Worm (Caenorhabditis elegans) whole organism, young adult: Measurements from ENCODE around the gene Y54G2A.16.

Source experiments
- B0035.1 ChIP-seq: sonication (generic microtip); optimal IDR thresholded peaks from 2 replicates; lab custom pipeline; 2016; ENCODE audit warnings: missing genetic modification characterization, mild to moderate bottlenecking, missing compliant biosample characterization, missing genotype, missing genetic modification reagents
- B0336.3 ChIP-seq: fragments of 200-800 bp; sonication (Bioruptor generic); IDR thresholded peaks from 2 replicates; pipeline ENCODE4 v1.3.6; 2022; ENCODE audit warnings: missing genetic modification characterization, missing compliant biosample characterization
- C06A6.2 ChIP-seq: fragments of 200-800 bp; sonication (Bioruptor generic); conservative IDR thresholded peaks from 2 replicates; pipeline ENCODE4 v1.3.6; 2022; ENCODE audit warnings: missing genetic modification characterization, missing compliant biosample characterization
- D2030.7 ChIP-seq: fragments of 200-800 bp; sonication (Bioruptor generic); IDR thresholded peaks from 2 replicates; pipeline ENCODE4 v1.3.6; 2022; ENCODE audit warnings: missing genetic modification reagents, missing genetic modification characterization, missing compliant biosample characterization
- F10E7.11 ChIP-seq: sonication (generic microtip); optimal IDR thresholded peaks from 2 replicates; lab custom pipeline; 2017; ENCODE audit warnings: mild to moderate bottlenecking, missing genetic modification characterization, moderate library complexity, missing compliant biosample characterization
- F23B12.7 ChIP-seq: sonication (generic microtip); optimal IDR thresholded peaks from 2 replicates; lab custom pipeline; 2017; ENCODE audit warnings: missing genetic modification characterization, mild to moderate bottlenecking, missing compliant biosample characterization, antibody characterized with exemption, moderate library complexity; ENCODE audit not compliant: insufficient read depth
- F57C9.4 ChIP-seq: sonication (generic microtip); optimal IDR thresholded peaks from 2 replicates; lab custom pipeline; 2017; ENCODE audit warnings: mild to moderate bottlenecking, missing genetic modification characterization, missing compliant biosample characterization
- K11D2.4 ChIP-seq: fragments of 200-800 bp; sonication (Bioruptor generic); IDR thresholded peaks from 2 replicates; pipeline ENCODE4 v1.3.6; 2022; ENCODE audit warnings: missing genetic modification reagents, missing genetic modification characterization, missing compliant biosample characterization
- T26A5.8 ChIP-seq: sonication (generic microtip); optimal IDR thresholded peaks from 2 replicates; lab custom pipeline; 2016; ENCODE audit warnings: missing genetic modification characterization, missing compliant biosample characterization
- Y53G8AR.9 ChIP-seq: fragments of 200-800 bp; sonication (Bioruptor generic); conservative IDR thresholded peaks from 2 replicates; pipeline ENCODE4 v1.3.6; 2022; ENCODE audit warnings: missing genetic modification reagents, missing genetic modification characterization, missing compliant biosample characterization
- Y56A3A.18 ChIP-seq: fragments of 200-800 bp; sonication (Bioruptor generic); IDR thresholded peaks from 2 replicates; pipeline ENCODE4 v1.3.6; 2022; ENCODE audit warnings: missing genetic modification reagents, missing genetic modification characterization, missing compliant biosample characterization
- Y67H2A.10 ChIP-seq: fragments of 200-800 bp; sonication (Bioruptor generic); conservative IDR thresholded peaks from 2 replicates; pipeline ENCODE4 v1.3.6; 2022; ENCODE audit warnings: missing genetic modification reagents, missing genetic modification characterization, missing compliant biosample characterization
- Y79H2A.3 ChIP-seq: fragments of 200-800 bp; sonication (Bioruptor generic); conservative IDR thresholded peaks from 2 replicates; pipeline ENCODE4 v1.3.6; 2022; ENCODE audit warnings: missing genetic modification reagents, missing genetic modification characterization, missing compliant biosample characterization
- Y95B8A.8 ChIP-seq: fragments of 200-800 bp; sonication (Bioruptor generic); IDR thresholded peaks from 2 replicates; pipeline ENCODE4 v1.3.6; 2022; ENCODE audit warnings: missing genetic modification reagents, missing genetic modification characterization, missing compliant biosample characterization
- ZK185.1 ChIP-seq: sonication (generic microtip); optimal IDR thresholded peaks from 2 replicates; lab custom pipeline; 2016; ENCODE audit warnings: mild to moderate bottlenecking, missing genetic modification characterization, missing compliant biosample characterization; ENCODE audit not compliant: poor library complexity, severe bottlenecking
- athp-1 ChIP-seq: sonication (generic microtip); optimal IDR thresholded peaks from 2 replicates; lab custom pipeline; 2017; ENCODE audit warnings: mild to moderate bottlenecking, missing genetic modification characterization, missing compliant biosample characterization
- ceh-79 ChIP-seq: sonication (generic microtip); optimal IDR thresholded peaks from 2 replicates; lab custom pipeline; 2017; ENCODE audit warnings: mild to moderate bottlenecking, missing genetic modification characterization, missing compliant biosample characterization
- ceh-91 ChIP-seq: fragments of 200-800 bp; sonication (Bioruptor generic); IDR thresholded peaks from 2 replicates; pipeline ENCODE4 v1.3.6; 2022; ENCODE audit warnings: missing genetic modification reagents, missing genetic modification characterization, missing compliant biosample characterization
- egrh-3 ChIP-seq: fragments of 200-800 bp; sonication (Bioruptor generic); IDR thresholded peaks from 2 replicates; pipeline ENCODE4 v1.3.6; 2022; ENCODE audit warnings: missing genetic modification reagents, missing genetic modification characterization, missing compliant biosample characterization
- ekl-4 ChIP-seq: fragments of 200-800 bp; sonication (Bioruptor generic); IDR thresholded peaks from 2 replicates; pipeline ENCODE4 v1.3.6; 2022; ENCODE audit warnings: missing genetic modification reagents, missing genetic modification characterization, missing compliant biosample characterization
- hlh-12 ChIP-seq: sonication (generic microtip); optimal IDR thresholded peaks from 2 replicates; lab custom pipeline; 2016; ENCODE audit warnings: missing genetic modification characterization, missing compliant biosample characterization
- hmg-20 ChIP-seq: fragments of 200-800 bp; sonication (Bioruptor generic); IDR thresholded peaks from 2 replicates; pipeline ENCODE4 v1.3.6; 2022; ENCODE audit warnings: missing genetic modification reagents, missing genetic modification characterization, missing compliant biosample characterization
- hsf-1 ChIP-seq: fragments of 200-800 bp; sonication (Bioruptor generic); IDR thresholded peaks from 2 replicates; pipeline ENCODE4 v1.3.6; 2022; ENCODE audit warnings: missing genetic modification reagents, missing genetic modification characterization, missing compliant biosample characterization
- lin-26 ChIP-seq: fragments of 200-800 bp; sonication (Bioruptor generic); IDR thresholded peaks from 2 replicates; pipeline ENCODE4 v1.3.6; 2022; ENCODE audit warnings: missing genetic modification reagents, missing genetic modification characterization, missing compliant biosample characterization
- lin-54 ChIP-seq: fragments of 200-800 bp; sonication (Bioruptor generic); optimal IDR thresholded peaks from 2 replicates; lab custom pipeline; 2018; ENCODE audit warnings: mild to moderate bottlenecking, missing genetic modification characterization, missing compliant biosample characterization
- lsl-1 ChIP-seq: fragments of 200-800 bp; sonication (Bioruptor generic); optimal IDR thresholded peaks from 2 replicates; lab custom pipeline; 2018; ENCODE audit warnings: mild to moderate bottlenecking, missing genetic modification characterization, moderate library complexity, missing compliant biosample characterization
- madf-3 ChIP-seq: fragments of 200-800 bp; sonication (Bioruptor generic); IDR thresholded peaks from 2 replicates; pipeline ENCODE4 v1.3.6; 2022; ENCODE audit warnings: missing genetic modification reagents, missing genetic modification characterization, missing compliant biosample characterization
- mcd-1 ChIP-seq: fragments of 200-800 bp; sonication (Bioruptor generic); IDR thresholded peaks from 2 replicates; pipeline ENCODE4 v1.3.6; 2022; ENCODE audit warnings: missing genetic modification reagents, missing genetic modification characterization, missing compliant biosample characterization
- mxl-1 ChIP-seq: sonication (generic microtip); optimal IDR thresholded peaks from 2 replicates; lab custom pipeline; 2016; ENCODE audit warnings: missing genetic modification characterization, missing compliant biosample characterization
- nhr-120 ChIP-seq: fragments of 200-800 bp; sonication (Bioruptor generic); IDR thresholded peaks from 2 replicates; pipeline ENCODE4 v1.3.6; 2022; ENCODE audit warnings: missing genetic modification characterization, missing compliant biosample characterization
- nhr-80 ChIP-seq: sonication (generic microtip); optimal IDR thresholded peaks from 2 replicates; lab custom pipeline; 2016; ENCODE audit warnings: missing genetic modification characterization, missing compliant biosample characterization
- pbrm-1 ChIP-seq: fragments of 200-800 bp; sonication (Bioruptor generic); IDR thresholded peaks from 2 replicates; pipeline ENCODE4 v1.3.6; 2022; ENCODE audit warnings: missing genetic modification reagents, missing genetic modification characterization, missing compliant biosample characterization
- pha-4 ChIP-seq: fragments of 150-350 bp; sonication (generic microtip); optimal IDR thresholded peaks from 2 replicates; lab custom pipeline; 2014; ENCODE audit warnings: missing biosample characterization, missing genetic modification reagents, missing genetic modification characterization
- rcor-1 ChIP-seq: fragments of 200-800 bp; sonication (Bioruptor generic); IDR thresholded peaks from 2 replicates; pipeline ENCODE4 v1.3.6; 2022; ENCODE audit warnings: missing genetic modification reagents, missing genetic modification characterization, missing compliant biosample characterization
- sdz-38 ChIP-seq: sonication (generic microtip); optimal IDR thresholded peaks from 2 replicates; lab custom pipeline; 2016; ENCODE audit warnings: missing genotype, missing genetic modification characterization, missing compliant biosample characterization
- snpc-1.3 ChIP-seq: sonication (generic microtip); optimal IDR thresholded peaks from 2 replicates; lab custom pipeline; 2017; ENCODE audit warnings: missing genetic modification characterization, mild to moderate bottlenecking, missing compliant biosample characterization, antibody characterized with exemption, moderate library complexity, missing genotype, missing genetic modification reagents; ENCODE audit not compliant: insufficient read depth
- snpc-3.4 ChIP-seq: sonication (generic microtip); optimal IDR thresholded peaks from 2 replicates; lab custom pipeline; 2017; ENCODE audit warnings: missing genetic modification characterization, mild to moderate bottlenecking, missing compliant biosample characterization, antibody characterized with exemption, moderate library complexity, missing genotype, missing genetic modification reagents
- sptf-2 ChIP-seq: fragments of 200-800 bp; sonication (Bioruptor generic); optimal IDR thresholded peaks from 2 replicates; lab custom pipeline; 2018; ENCODE audit warnings: mild to moderate bottlenecking, missing genetic modification characterization, missing compliant biosample characterization
- tbp1 ChIP-seq: fragments of 200-800 bp; sonication (Bioruptor generic); optimal IDR thresholded peaks from 2 replicates; lab custom pipeline; 2018; ENCODE audit warnings: mild to moderate bottlenecking, missing genetic modification characterization, missing compliant biosample characterization
- xnd-1 ChIP-seq: sonication (generic microtip); optimal IDR thresholded peaks from 2 replicates; lab custom pipeline; 2016; ENCODE audit warnings: missing genotype, missing genetic modification reagents, missing genetic modification characterization, missing compliant biosample characterization
- ztf-18 ChIP-seq: sonication (generic microtip); optimal IDR thresholded peaks from 2 replicates; lab custom pipeline; 2016; ENCODE audit warnings: missing genotype, mild to moderate bottlenecking, missing genetic modification characterization, missing compliant biosample characterization
- ztf-25 ChIP-seq: fragments of 200-800 bp; sonication (Bioruptor generic); IDR thresholded peaks from 2 replicates; pipeline ENCODE4 v1.3.6; 2022; ENCODE audit warnings: missing genetic modification reagents, missing genetic modification characterization, missing compliant biosample characterization
- ztf-28 ChIP-seq: fragments of 200-800 bp; sonication (Bioruptor generic); IDR thresholded peaks from 2 replicates; pipeline ENCODE4 v1.3.6; 2022; ENCODE audit warnings: missing genetic modification reagents, missing genetic modification characterization, missing compliant biosample characterization

The Y54G2A.16 gene

DNA sequence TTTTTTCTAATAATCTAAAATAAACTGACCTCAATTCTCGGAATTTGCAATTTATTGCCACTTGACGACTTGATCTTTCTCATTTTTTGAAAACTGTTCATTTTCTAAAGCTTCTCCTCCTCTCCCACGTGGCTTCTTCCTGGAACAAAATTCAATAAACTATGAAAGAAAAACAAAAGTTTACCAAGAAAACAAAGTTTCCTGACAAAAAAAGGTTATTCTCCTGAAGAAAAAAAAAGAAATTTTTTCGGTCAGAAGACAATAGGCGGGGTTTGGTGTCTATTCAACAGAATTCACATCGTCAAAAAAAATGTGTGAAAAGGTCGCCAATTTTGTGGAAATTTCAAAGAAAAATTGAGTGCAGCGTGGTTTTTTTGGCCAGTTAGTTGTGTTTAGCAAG, at the start of gene Y54G2A.16:
Y54G2A.16 (minus strand) TSS at position 101 of the 400 bp plus-strand sequence.
- TF ChIP-seq C06A6.2 (GFP tag; lab: Robert Waterston, UW) (no peak), snpc-3.4 (tag; lab: Kevin White, UChicago) (no peak), B0336.3 (GFP tag; lab: Robert Waterston, UW) (no peak), lsl-1 (GFP tag; lab: Kevin White, UChicago) (no peak), F10E7.11 (tag; lab: Kevin White, UChicago) (no peak), ceh-79 (tag; lab: Kevin White, UChicago) (no peak), K11D2.4 (no peak), snpc-1.3 (tag; lab: Kevin White, UChicago) (no peak), T26A5.8 (no peak), lin-26 (GFP tag; lab: Robert Waterston, UW) (no peak), ZK185.1 (tag; lab: Kevin White, UChicago) (no peak), hlh-12 (tag; lab: Kevin White, UChicago) (no peak), ekl-4 (no peak), pbrm-1 (GFP tag; lab: Robert Waterston, UW) (no peak), egrh-3 (GFP tag; lab: Robert Waterston, UW) (no peak), Y56A3A.18 (GFP tag; lab: Robert Waterston, UW) (no peak), sdz-38 (tag; lab: Kevin White, UChicago) (no peak), hmg-20 (GFP tag; lab: Robert Waterston, UW) (no peak), tbp1 (GFP tag; lab: Kevin White, UChicago) (no peak)

DNA sequence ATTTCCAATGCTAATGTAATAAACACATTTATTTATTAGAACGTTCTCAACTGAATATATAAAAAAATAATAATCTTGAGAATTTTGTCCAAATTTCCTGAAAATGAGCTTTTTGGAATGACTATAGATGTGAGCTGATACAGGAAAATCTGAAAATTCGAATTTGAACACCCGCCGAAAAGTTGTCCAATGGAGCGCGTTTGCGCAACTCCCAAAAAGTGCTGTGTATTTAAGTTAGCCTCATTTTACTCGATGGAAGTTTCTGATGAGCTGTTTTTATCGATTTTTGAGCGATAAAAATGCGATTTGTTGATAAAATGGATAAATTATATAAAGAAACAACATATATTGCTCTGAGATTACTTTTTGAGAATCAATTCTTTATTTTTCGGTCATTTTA, 37.3 kb upstream of the Y54G2A.16 start:
- TF ChIP-seq lin-54 (GFP tag; lab: Kevin White, UChicago) (peak; percentile 46), mcd-1 (GFP tag; lab: Robert Waterston, UW) (peak; percentile 89)

- 0 out of 2 replicates have a peak, but pooled peaks have one; percentile 14 for TF ChIP-seq Y95B8A.8
- peak; percentile 66; the same call in 1 of the 2 replicates for TF ChIP-seq Y79H2A.3 (GFP tag; lab: Robert Waterston, UW)
- peak; percentile 52; the same call in 1 of the 2 replicates for TF ChIP-seq D2030.7 (GFP tag; lab: Robert Waterston, UW)
Observed at ce11 chrIV:2901463-2901862, 36.8 kb upstream of the Y54G2A.16 start.

DNA sequence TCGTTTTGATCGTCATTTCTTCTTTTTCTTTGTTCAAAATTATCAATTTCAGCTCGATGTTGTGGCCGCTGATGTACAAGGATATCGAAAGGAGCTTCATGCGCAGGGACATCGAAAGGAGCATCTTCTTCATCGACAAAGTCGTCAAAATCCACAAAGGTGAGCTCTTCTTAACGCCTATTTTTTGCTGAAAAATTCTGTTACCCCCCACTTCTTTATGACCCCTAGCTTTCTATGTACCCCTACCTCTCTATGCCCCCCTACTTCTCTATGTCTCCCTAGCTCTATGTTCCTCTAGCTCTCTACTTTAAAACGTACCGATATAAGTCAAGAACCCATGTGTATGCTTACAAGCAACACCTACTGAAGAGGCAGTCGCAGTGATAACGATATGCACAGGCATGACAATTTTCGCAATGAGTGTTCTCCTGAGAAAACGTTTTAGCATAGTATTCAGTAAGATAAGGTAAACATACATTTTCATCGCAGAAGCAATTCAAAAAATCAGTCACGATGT, 33.1 kb upstream of the Y54G2A.16 start, which contains the start of gene Y54G2A.36:
Y54G2A.36 (plus strand) TSS at position 51 of the 517 bp plus-strand sequence.
- no peak for TF ChIP-seq B0035.1 (tag; lab: Kevin White, UChicago)
- no peak for TF ChIP-seq nhr-80 (tag; lab: Kevin White, UChicago)
- TF ChIP-seq Y53G8AR.9 (GFP tag; lab: Robert Waterston, UW), result peak; percentile 18; the same call in 1 of the 2 replicates
- no peak for TF ChIP-seq snpc-3.4 (tag; lab: Kevin White, UChicago)
- peak; percentile 19; the same call in 1 of the 2 replicates for TF ChIP-seq rcor-1 (GFP tag; lab: Robert Waterston, UW)
- TF ChIP-seq xnd-1, result no peak
- no peak for TF ChIP-seq pha-4
- no peak for TF ChIP-seq tbp1 (GFP tag; lab: Kevin White, UChicago)
- TF ChIP-seq mxl-1 (tag; lab: Kevin White, UChicago), result no peak
- TF ChIP-seq T26A5.8, result no peak
- no peak for TF ChIP-seq athp-1 (tag; lab: Kevin White, UChicago)
- no peak for TF ChIP-seq F23B12.7 (tag; lab: Kevin White, UChicago)
- TF ChIP-seq ceh-91 (GFP tag; lab: Robert Waterston, UW), result no peak
- no peak for TF ChIP-seq lsl-1 (GFP tag; lab: Kevin White, UChicago)
- no peak for TF ChIP-seq snpc-1.3 (tag; lab: Kevin White, UChicago)
- no peak for TF ChIP-seq nhr-120
- TF ChIP-seq madf-3, result 0 out of 2 replicates have a peak, but pooled peaks have one; percentile 55
- 0 out of 2 replicates have a peak, but pooled peaks have one; percentile 35 for TF ChIP-seq ztf-25
- no peak for TF ChIP-seq ztf-28 (GFP tag; lab: Robert Waterston, UW)
- TF ChIP-seq sptf-2 (GFP tag; lab: Kevin White, UChicago), result no peak
- TF ChIP-seq ceh-79 (tag; lab: Kevin White, UChicago), result no peak
- TF ChIP-seq lin-54 (GFP tag; lab: Kevin White, UChicago), result no peak
- TF ChIP-seq F57C9.4 (tag; lab: Kevin White, UChicago), result no peak
- no peak for TF ChIP-seq Y67H2A.10 (GFP tag; lab: Robert Waterston, UW)
- TF ChIP-seq ztf-18 (tag; lab: Kevin White, UChicago), result no peak
- TF ChIP-seq hsf-1, result peak; percentile 58; the same call in 1 of the 2 replicates
